Fruit fly (Drosophila melanogaster): ENCODE data around the gene Chrac-14.

The Chrac-14 gene

dm6 chr2L:8423460-8424089, 13.6 kb upstream of the Chrac-14 start:
- TF ChIP-seq psq (optimal IDR thresholded peaks at IDR 0.05): no peak

dm6 chr2L:8424090-8424470, 13.1 kb upstream of the Chrac-14 start:
- TF ChIP-seq Dll (optimal IDR thresholded peaks at IDR 0.05): no peak
- no peak for TF ChIP-seq psq (optimal IDR thresholded peaks at IDR 0.05)
- no peak for TF ChIP-seq pan (optimal IDR thresholded peaks at IDR 0.05)
- TF ChIP-seq CG8478 (optimal IDR thresholded peaks at IDR 0.05): no peak
- no peak for TF ChIP-seq usp (GFP tag; optimal IDR thresholded peaks at IDR 0.05)
- TF ChIP-seq EcR (GFP tag; optimal IDR thresholded peaks at IDR 0.05): peak in 1 of 2 experiments; percentile 1

dm6 chr2L:8424662-8425208, 12.5 kb upstream of the Chrac-14 start:
- TF ChIP-seq psq (optimal IDR thresholded peaks at IDR 0.05) (no peak), pan (optimal IDR thresholded peaks at IDR 0.05) (no peak), Dll (optimal IDR thresholded peaks at IDR 0.05) (no peak)

- no peak for TF ChIP-seq usp (GFP tag; optimal IDR thresholded peaks at IDR 0.05)
- no peak for TF ChIP-seq Dll (optimal IDR thresholded peaks at IDR 0.05)
- no peak for TF ChIP-seq pan (optimal IDR thresholded peaks at IDR 0.05)
- no peak for TF ChIP-seq psq (optimal IDR thresholded peaks at IDR 0.05)
- peak in 1 of 2 experiments; percentile 20 for TF ChIP-seq EcR (GFP tag; optimal IDR thresholded peaks at IDR 0.05)
- TF ChIP-seq CG8478 (optimal IDR thresholded peaks at IDR 0.05): no peak
Measured at dm6 chr2L:8425212-8425611, 12.0 kb upstream of the Chrac-14 start.

- TF ChIP-seq pan (optimal IDR thresholded peaks at IDR 0.05) (no peak), usp (GFP tag; optimal IDR thresholded peaks at IDR 0.05) (no peak), CG8478 (optimal IDR thresholded peaks at IDR 0.05) (no peak), EcR (GFP tag; optimal IDR thresholded peaks at IDR 0.05) (no peak), Dll (optimal IDR thresholded peaks at IDR 0.05) (no peak), psq (optimal IDR thresholded peaks at IDR 0.05) (no peak)
Measured at dm6 chr2L:8425962-8426759, 11.0 kb upstream of the Chrac-14 start.

- TF ChIP-seq Dll (optimal IDR thresholded peaks at IDR 0.05) (no peak), psq (optimal IDR thresholded peaks at IDR 0.05) (no peak), usp (GFP tag; optimal IDR thresholded peaks at IDR 0.05) (no peak), pan (optimal IDR thresholded peaks at IDR 0.05) (no peak), CG8478 (optimal IDR thresholded peaks at IDR 0.05) (no peak)
Measured at dm6 chr2L:8426801-8427200, 10.4 kb upstream of the Chrac-14 start.

dm6 chr2L:8432130-8432529, 5.1 kb upstream of the Chrac-14 start:
- no peak for TF ChIP-seq EcR (GFP tag; optimal IDR thresholded peaks at IDR 0.05)

- TF ChIP-seq CG8478 (optimal IDR thresholded peaks at IDR 0.05) (no peak), Dll (optimal IDR thresholded peaks at IDR 0.05) (no peak), pan (optimal IDR thresholded peaks at IDR 0.05) (no peak), psq (optimal IDR thresholded peaks at IDR 0.05) (no peak), EcR (GFP tag; optimal IDR thresholded peaks at IDR 0.05) (no peak), usp (GFP tag; optimal IDR thresholded peaks at IDR 0.05) (no peak)
Measured at dm6 chr2L:8433512-8433911, 3.7 kb upstream of the Chrac-14 start, which contains the start of gene grk. grk (minus strand) TSS chr2L:8433598.

- TF ChIP-seq CG8478 (optimal IDR thresholded peaks at IDR 0.05): no peak
- no peak for TF ChIP-seq usp (GFP tag; optimal IDR thresholded peaks at IDR 0.05)
- TF ChIP-seq Dll (optimal IDR thresholded peaks at IDR 0.05): no peak
- no peak for TF ChIP-seq psq (optimal IDR thresholded peaks at IDR 0.05)
- no peak for TF ChIP-seq EcR (GFP tag; optimal IDR thresholded peaks at IDR 0.05)
- no peak for TF ChIP-seq pan (optimal IDR thresholded peaks at IDR 0.05)
Measured at dm6 chr2L:8438052-8438451, 847 bp downstream of the Chrac-14 start, which contains the start of gene mus201. mus201 (plus strand) TSS chr2L:8438169.

dm6 chr2L:8442147-8442546, 4.9 kb downstream of the Chrac-14 start, which contains the start of gene CG31897:
CG31897 (plus strand) TSS chr2L:8442447.
- TF ChIP-seq usp (GFP tag; optimal IDR thresholded peaks at IDR 0.05): no peak
- no peak for TF ChIP-seq Dll (optimal IDR thresholded peaks at IDR 0.05)
- TF ChIP-seq pan (optimal IDR thresholded peaks at IDR 0.05): no peak
- no peak for TF ChIP-seq CG8478 (optimal IDR thresholded peaks at IDR 0.05)

dm6 chr2L:8449358-8449757, 12.2 kb downstream of the Chrac-14 start, which contains the start of gene Aasdh:
Aasdh (minus strand) TSS chr2L:8449576.
- no peak for TF ChIP-seq pan (optimal IDR thresholded peaks at IDR 0.05)
- no peak for TF ChIP-seq CG8478 (optimal IDR thresholded peaks at IDR 0.05)
- TF ChIP-seq psq (optimal IDR thresholded peaks at IDR 0.05): no peak

- no peak for TF ChIP-seq usp (GFP tag; optimal IDR thresholded peaks at IDR 0.05)
- TF ChIP-seq psq (optimal IDR thresholded peaks at IDR 0.05): no peak
- TF ChIP-seq CG8478 (optimal IDR thresholded peaks at IDR 0.05): no peak
- TF ChIP-seq Dll (optimal IDR thresholded peaks at IDR 0.05): no peak
Measured at dm6 chr2L:8451497-8451896, 14.3 kb downstream of the Chrac-14 start.
